Worm (Caenorhabditis elegans) whole organism, L4 larva: ENCODE measurements around the gene bath-1.
"Not testable (repeated sequence)": the region's sequence is repeated elsewhere in the genome, so short reads cannot be mapped to it uniquely, and the experiment has no call there.

ENCODE experiments used
- ZK546.5 ChIP-seq, 2 experiments: sonication (generic microtip); optimal IDR thresholded peaks; 2 replicates each; lab custom pipeline; 2017; ENCODE audit warnings: missing biosample characterization in 2 of 2, missing genetic modification characterization in 2 of 2
- aha-1 ChIP-seq: fragments of 150-350 bp; peaks from one replicate; lab custom pipeline; 2014; ENCODE audit warnings: missing biosample characterization, missing genetic modification characterization
- aly-2 ChIP-seq: sonication (generic microtip); optimal IDR thresholded peaks from 2 replicates; lab custom pipeline; 2018; ENCODE audit warnings: missing biosample characterization, missing genetic modification characterization
- ama-1 ChIP-seq: fragments of 150-350 bp; optimal IDR thresholded peaks from 2 replicates; lab custom pipeline; 2014; ENCODE audit warnings: inconsistent platforms, mixed read lengths
- arid-1 ChIP-seq: fragments of 200-800 bp; sonication (Bioruptor generic); conservative IDR thresholded peaks from 2 replicates; pipeline ENCODE4 v1.3.6; 2022; ENCODE audit warnings: missing genetic modification reagents, missing genetic modification characterization, missing compliant biosample characterization
- ceh-28 ChIP-seq: fragments of 150-350 bp; optimal IDR thresholded peaks from 2 replicates; lab custom pipeline; 2014; ENCODE audit warnings: missing biosample characterization, missing genetic modification reagents, missing genetic modification characterization
- ceh-44 ChIP-seq: fragments of 200-800 bp; sonication (Bioruptor generic); IDR thresholded peaks from 2 replicates; pipeline ENCODE4 v1.3.6; 2022; ENCODE audit warnings: missing genetic modification reagents, missing genetic modification characterization, missing compliant biosample characterization
- daf-19 ChIP-seq: fragments of 200-800 bp; sonication (Bioruptor generic); conservative IDR thresholded peaks from 2 replicates; pipeline ENCODE4 v1.3.6; 2022; ENCODE audit warnings: missing genetic modification characterization, missing compliant biosample characterization
- daf-8 ChIP-seq: fragments of 200-800 bp; sonication (Bioruptor generic); IDR thresholded peaks from 2 replicates; pipeline ENCODE4 v1.3.6; 2022; ENCODE audit warnings: missing genetic modification characterization, missing compliant biosample characterization
- dmd-8 ChIP-seq: fragments of 200-800 bp; sonication (Bioruptor generic); IDR thresholded peaks from 2 replicates; pipeline ENCODE4 v1.3.6; 2022; ENCODE audit warnings: missing genetic modification characterization, missing compliant biosample characterization
- dpl-1 ChIP-seq: fragments of 150-350 bp; optimal IDR thresholded peaks from 2 replicates; lab custom pipeline; 2014; ENCODE audit warnings: missing biosample characterization, missing genetic modification reagents, missing genetic modification characterization
- duxl-1 ChIP-seq: sonication (generic microtip); optimal IDR thresholded peaks from 2 replicates; lab custom pipeline; 2016; ENCODE audit warnings: mild to moderate bottlenecking, missing genetic modification characterization, moderate library complexity, missing compliant biosample characterization; ENCODE audit not compliant: poor library complexity
- dve-1 ChIP-seq: sonication (generic microtip); optimal IDR thresholded peaks from 2 replicates; lab custom pipeline; 2017; ENCODE audit warnings: antibody characterized with exemption, mild to moderate bottlenecking, missing genetic modification characterization, missing compliant biosample characterization; ENCODE audit not compliant: insufficient read depth
- hmg-1.1 ChIP-seq: fragments of 200-800 bp; sonication (Bioruptor generic); IDR thresholded peaks from 2 replicates; pipeline ENCODE4 v1.3.6; 2022; ENCODE audit warnings: missing genetic modification reagents, missing genetic modification characterization, missing compliant biosample characterization
- lin-38 ChIP-seq: fragments of 200-800 bp; sonication (Bioruptor generic); IDR thresholded peaks from 2 replicates; pipeline ENCODE4 v1.3.6; 2022; ENCODE audit warnings: missing genetic modification reagents, missing genetic modification characterization, missing compliant biosample characterization
- madf-5 ChIP-seq, 2 experiments: fragments of 200-800 bp; sonication (Bioruptor generic); IDR thresholded peaks; 2 replicates each; pipeline ENCODE4 v1.3.6; 2022; ENCODE audit warnings: missing compliant biosample characterization in 2 of 2, missing genetic modification characterization in 2 of 2
- mdt-29 ChIP-seq: fragments of 200-800 bp; sonication (Bioruptor generic); IDR thresholded peaks from 2 replicates; pipeline ENCODE4 v1.3.6; 2022; ENCODE audit warnings: missing genetic modification reagents, missing genetic modification characterization, missing compliant biosample characterization
- mep-1 ChIP-seq: fragments of 150-350 bp; sonication (generic microtip); optimal IDR thresholded peaks from 3 replicates; lab custom pipeline; 2014; ENCODE audit warnings: missing biosample characterization, missing genetic modification characterization
- mes-2 ChIP-seq: sonication (generic microtip); optimal IDR thresholded peaks from 2 replicates; lab custom pipeline; 2016; ENCODE audit warnings: missing genotype, mild to moderate bottlenecking, missing genetic modification characterization, missing compliant biosample characterization; ENCODE audit not compliant: poor library complexity, severe bottlenecking
- mxl-3 ChIP-seq: fragments of 200-800 bp; sonication (Bioruptor generic); optimal IDR thresholded peaks from 2 replicates; lab custom pipeline; 2018; ENCODE audit warnings: mild to moderate bottlenecking, missing genetic modification characterization, missing compliant biosample characterization
- nhr-11 ChIP-seq: fragments of 150-350 bp; optimal IDR thresholded peaks from 2 replicates; lab custom pipeline; 2014; ENCODE audit warnings: missing biosample characterization, missing genetic modification characterization
- nhr-25 ChIP-seq: sonication (generic microtip); optimal IDR thresholded peaks from 2 replicates; lab custom pipeline; 2017; ENCODE audit warnings: missing genetic modification characterization, mild to moderate bottlenecking, missing compliant biosample characterization, antibody characterized with exemption, moderate library complexity, borderline replicate concordance; ENCODE audit not compliant: insufficient read depth
- nhr-28 ChIP-seq: fragments of 150-350 bp; optimal IDR thresholded peaks from 2 replicates; lab custom pipeline; 2014; ENCODE audit warnings: missing biosample characterization, missing genetic modification characterization
- nhr-76 ChIP-seq: fragments of 150-350 bp; optimal IDR thresholded peaks from 2 replicates; lab custom pipeline; 2014; ENCODE audit warnings: missing biosample characterization, missing genetic modification characterization
- rbr-2 ChIP-seq: sonication (generic microtip); optimal IDR thresholded peaks from 2 replicates; lab custom pipeline; 2016; ENCODE audit warnings: missing genotype, missing genetic modification characterization, missing compliant biosample characterization
- snpc-1.2 ChIP-seq: fragments of 200-800 bp; sonication (Bioruptor generic); IDR thresholded peaks from 2 replicates; pipeline ENCODE4 v1.3.6; 2022; ENCODE audit warnings: missing genetic modification reagents, missing genetic modification characterization, missing compliant biosample characterization
- spr-1 ChIP-seq: sonication (generic microtip); optimal IDR thresholded peaks from 2 replicates; lab custom pipeline; 2016; ENCODE audit warnings: mild to moderate bottlenecking, missing genetic modification characterization, missing compliant biosample characterization
- unc-130 ChIP-seq: sonication (generic microtip); optimal IDR thresholded peaks from 2 replicates; lab custom pipeline; 2016; ENCODE audit warnings: missing genetic modification reagents, missing genetic modification characterization, missing compliant biosample characterization
- unc-62 ChIP-seq, 3 experiments: fragments of 150-350 bp in 1 of 3; sonication (generic microtip); optimal IDR thresholded peaks in 2 of 3; peaks in 1 of 3; 1 replicate in 1 of 3; 2 replicates in 2 of 3; lab custom pipeline; 2014 to 2017; ENCODE audit warnings: missing biosample characterization in 3 of 3, missing genetic modification characterization in 3 of 3, missing genetic modification reagents in 3 of 3, missing genotype in 1 of 3
- vab-7 ChIP-seq: fragments of 200-800 bp; sonication (Bioruptor generic); IDR thresholded peaks from 2 replicates; pipeline ENCODE4 v1.3.6; 2022; ENCODE audit warnings: missing genetic modification reagents, missing genetic modification characterization, missing compliant biosample characterization
- zag-1 ChIP-seq: fragments of 150-350 bp; optimal IDR thresholded peaks from 2 replicates; lab custom pipeline; 2014; ENCODE audit warnings: missing biosample characterization, missing genetic modification characterization
- zip-2 ChIP-seq: fragments of 150-350 bp; optimal IDR thresholded peaks from 2 replicates; lab custom pipeline; 2014; ENCODE audit warnings: missing biosample characterization, missing genetic modification characterization

bath-1 gene

ce11 chrII:2031852-2032251 lies 3.2 kb upstream of the bath-1 start, which contains the start of gene bath-5:
TSS of gene bath-5 (minus strand) at chrII:2031952.
- TF ChIP-seq arid-1 (GFP tag; lab: Robert Waterston, UW) (no peak), nhr-11 (no peak), mep-1 (tag; lab: Kevin White, UChicago) (no peak), nhr-76 (tag; lab: Kevin White, UChicago) (no peak), daf-8 (GFP tag; lab: Robert Waterston, UW) (no peak), duxl-1 (tag; lab: Kevin White, UChicago) (no peak), nhr-28 (no peak), unc-62 (GFP tag; optimal IDR thresholded peaks at IDR 0.05 in 1 of 2; lab: Kevin White, UChicago) (no peak), unc-62 (tag; optimal IDR thresholded peaks at IDR 0.05; lab: Kevin White, UChicago) (no peak), nhr-25 (no peak), dmd-8 (GFP tag; lab: Robert Waterston, UW) (no peak), ceh-44 (no peak), spr-1 (tag; lab: Kevin White, UChicago) (no peak), madf-5 (GFP tag; IDR thresholded peaks at IDR 0.05; lab: Robert Waterston, UW) (no peak), lin-38 (GFP tag; lab: Robert Waterston, UW) (no peak), rbr-2 (tag; lab: Kevin White, UChicago) (no peak)
- TF ChIP-seq, all 104 proteins: peak for 0

ce11 chrII:2030367-2030766 lies 1.8 kb upstream of the bath-1 start, which contains the start of gene bath-3:
TSS of gene bath-3 (minus strand) at chrII:2030467.
- TF ChIP-seq hmg-1.1, result no peak
- TF ChIP-seq aly-2 (tag; lab: Kevin White, UChicago), result no peak
- TF ChIP-seq dpl-1 (GFP tag; lab: Kevin White, UChicago), result no peak
- no peak for TF ChIP-seq zag-1 (tag; lab: Kevin White, UChicago)
- TF ChIP-seq dmd-8 (GFP tag; lab: Robert Waterston, UW), result no peak
- no peak for TF ChIP-seq vab-7 (GFP tag; lab: Robert Waterston, UW)
- TF ChIP-seq mxl-3, result no peak
- TF ChIP-seq aha-1, result no peak
- TF ChIP-seq daf-19, result no peak
- no peak for TF ChIP-seq zip-2 (tag; lab: Kevin White, UChicago)
- TF ChIP-seq, all 104 proteins: peak for 0

- TF ChIP-seq unc-62 (GFP tag; optimal IDR thresholded peaks at IDR 0.05 in 1 of 2; lab: Kevin White, UChicago), result peak in 1 of 2 experiments; percentile 84
- no peak for TF ChIP-seq unc-62 (tag; optimal IDR thresholded peaks at IDR 0.05; lab: Kevin White, UChicago)
- TF ChIP-seq vab-7 (GFP tag; lab: Robert Waterston, UW), result no peak
- TF ChIP-seq dve-1 (tag; lab: Kevin White, UChicago), result no peak
Observed at ce11 chrII:2026525-2026924, 2.1 kb downstream of the bath-1 start, which contains the start of gene bath-21. TSS of gene bath-21 (minus strand) at chrII:2026625.

ce11 chrII:2024652-2025051 lies 4.0 kb downstream of the bath-1 start:
- 0 out of 4 replicates have a peak, but pooled peaks of 1 of the 2 experiments have one; percentile 15 for TF ChIP-seq madf-5 (GFP tag; IDR thresholded peaks at IDR 0.05; lab: Robert Waterston, UW)

ce11 chrII:2023514-2023913 lies 5.1 kb downstream of the bath-1 start, which contains the start of gene cya-2:
TSS of gene cya-2 (minus strand) at chrII:2023614.
- not testable (repeated sequence) for TF ChIP-seq snpc-1.2; mes-2 (tag; lab: Kevin White, UChicago); ama-1 (lab: Kevin White, UChicago)

ce11 chrII:2013856-2014255 lies 14.8 kb downstream of the bath-1 start:
- TF ChIP-seq unc-130 (no peak), nhr-28 (no peak), mdt-29 (GFP tag; lab: Robert Waterston, UW) (no peak), ceh-28 (tag; lab: Kevin White, UChicago) (peak; percentile 72), ZK546.5 (tag; optimal IDR thresholded peaks at IDR 0.05; lab: Kevin White, UChicago) (no peak)
